Worm (Caenorhabditis elegans): Measurements from ENCODE around the gene cnnm-5.

ce11 chrIII:3789688-3790371 is 39.2 kb downstream of the cnnm-5 start:
- TF ChIP-seq ztf-11 (tag; optimal IDR thresholded peaks at IDR 0.05) (no peak), nhr-237 (tag; optimal IDR thresholded peaks at IDR 0.05) (no peak), swsn-7 (tag; optimal IDR thresholded peaks at IDR 0.05) (no peak), C16A3.4 (tag; optimal IDR thresholded peaks at IDR 0.05) (no peak), aly-2 (tag; optimal IDR thresholded peaks at IDR 0.05) (no peak), egl-27 (tag; optimal IDR thresholded peaks at IDR 0.05) (no peak), ama-1 (optimal IDR thresholded peaks at IDR 0.05) (no peak), nhr-71 (tag; optimal IDR thresholded peaks at IDR 0.05) (no peak), lsy-2 (tag; optimal IDR thresholded peaks at IDR 0.05) (peak in 1 of 2 experiments; percentile 5), ceh-90 (tag; optimal IDR thresholded peaks at IDR 0.05) (no peak), unc-62 (GFP tag; optimal IDR thresholded peaks at IDR 0.05) (no peak), elt-2 (tag; optimal IDR thresholded peaks at IDR 0.05) (no peak), nhr-47 (tag; optimal IDR thresholded peaks at IDR 0.05) (no peak), unc-130 (tag; optimal IDR thresholded peaks at IDR 0.05) (no peak)

Data from whole organism, L1 larva.